Worm (Caenorhabditis elegans) whole organism, late embryonic: Measurements from ENCODE around the gene C09F12.2.
A peak's percentile ranks its signal among the peaks of the same experiment; 100 is the strongest.

Source experiments
- C08G9.2 ChIP-seq: sonication (generic microtip); optimal IDR thresholded peaks from 2 replicates; lab custom pipeline; 2016; ENCODE audit warnings: mild to moderate bottlenecking, missing genetic modification characterization, moderate library complexity, missing compliant biosample characterization
- C38D4.7 ChIP-seq: fragments of 200-800 bp; sonication (Bioruptor generic); optimal IDR thresholded peaks from 2 replicates; lab custom pipeline; 2018; ENCODE audit warnings: mild to moderate bottlenecking, missing genetic modification characterization, moderate library complexity, missing compliant biosample characterization
- K09A11.1 ChIP-seq: sonication (generic microtip); optimal IDR thresholded peaks from 2 replicates; lab custom pipeline; 2017; ENCODE audit warnings: antibody characterized with exemption, mild to moderate bottlenecking, missing genetic modification characterization, missing compliant biosample characterization; ENCODE audit not compliant: insufficient read depth
- ahr-1 ChIP-seq: sonication (generic microtip); optimal IDR thresholded peaks from 2 replicates; lab custom pipeline; 2016; ENCODE audit warnings: missing genetic modification characterization, missing compliant biosample characterization
- ceh-24 ChIP-seq: sonication (generic microtip); optimal IDR thresholded peaks from 2 replicates; lab custom pipeline; 2016; ENCODE audit warnings: mild to moderate bottlenecking, missing genetic modification characterization, missing compliant biosample characterization
- ceh-30 ChIP-seq: fragments of 150-350 bp; optimal IDR thresholded peaks from 2 replicates; lab custom pipeline; 2014; ENCODE audit warnings: missing biosample characterization, missing genetic modification characterization
- ceh-34 ChIP-seq: sonication (generic microtip); optimal IDR thresholded peaks from 2 replicates; lab custom pipeline; 2016; ENCODE audit warnings: mild to moderate bottlenecking, missing genetic modification characterization, missing compliant biosample characterization
- ceh-45 ChIP-seq: fragments of 200-800 bp; sonication (Bioruptor generic); IDR thresholded peaks from 2 replicates; pipeline ENCODE4 v1.3.6; 2022; ENCODE audit warnings: missing genetic modification reagents, missing genetic modification characterization, missing compliant biosample characterization
- ceh-6 ChIP-seq: fragments of 200-800 bp; sonication (Bioruptor generic); optimal IDR thresholded peaks from 2 replicates; lab custom pipeline; 2018; ENCODE audit warnings: mild to moderate bottlenecking, missing genetic modification characterization, missing compliant biosample characterization
- ceh-9 ChIP-seq: sonication (generic microtip); optimal IDR thresholded peaks from 2 replicates; lab custom pipeline; 2016; ENCODE audit warnings: mild to moderate bottlenecking, missing genetic modification characterization, inconsistent platforms, missing compliant biosample characterization
- che-1 ChIP-seq: sonication (generic microtip); optimal IDR thresholded peaks from 2 replicates; lab custom pipeline; 2016; ENCODE audit warnings: mild to moderate bottlenecking, missing genetic modification characterization, missing compliant biosample characterization
- dmd-4 ChIP-seq: sonication (generic microtip); optimal IDR thresholded peaks from 2 replicates; lab custom pipeline; 2016; ENCODE audit warnings: borderline replicate concordance, missing genetic modification characterization, missing compliant biosample characterization
- elt-2 ChIP-seq: sonication (generic microtip); optimal IDR thresholded peaks from 2 replicates; lab custom pipeline; 2016; ENCODE audit warnings: missing genetic modification reagents, missing genetic modification characterization, missing compliant biosample characterization
- ets-4 ChIP-seq: sonication (generic microtip); optimal IDR thresholded peaks from 2 replicates; lab custom pipeline; 2016; ENCODE audit warnings: missing genetic modification characterization, missing compliant biosample characterization
- eyg-1 ChIP-seq: sonication (generic microtip); optimal IDR thresholded peaks from 2 replicates; lab custom pipeline; 2016; ENCODE audit warnings: missing genotype, missing genetic modification characterization, missing compliant biosample characterization
- fkh-10 ChIP-seq: fragments of 150-350 bp; optimal IDR thresholded peaks from 2 replicates; lab custom pipeline; 2014; ENCODE audit warnings: missing biosample characterization, missing genetic modification reagents, missing genetic modification characterization
- gmeb-2 ChIP-seq: sonication (generic microtip); optimal IDR thresholded peaks from 2 replicates; lab custom pipeline; 2016; ENCODE audit warnings: missing genetic modification characterization, inconsistent platforms, missing compliant biosample characterization
- hlh-13 ChIP-seq: fragments of 200-800 bp; sonication (Bioruptor generic); optimal IDR thresholded peaks from 2 replicates; lab custom pipeline; 2018; ENCODE audit warnings: mild to moderate bottlenecking, missing genetic modification characterization, missing compliant biosample characterization
- hlh-6 ChIP-seq: sonication (generic microtip); optimal IDR thresholded peaks from 2 replicates; lab custom pipeline; 2016; ENCODE audit warnings: missing genotype, missing genetic modification characterization, missing compliant biosample characterization
- lin-11 ChIP-seq: fragments of 200-800 bp; sonication (Bioruptor generic); optimal IDR thresholded peaks from 2 replicates; lab custom pipeline; 2018; ENCODE audit warnings: mild to moderate bottlenecking, missing genetic modification characterization, missing compliant biosample characterization
- madf-2 ChIP-seq: sonication (generic microtip); optimal IDR thresholded peaks from 2 replicates; lab custom pipeline; 2017; ENCODE audit warnings: missing genetic modification characterization, missing compliant biosample characterization
- mec-3 ChIP-seq: sonication (generic microtip); optimal IDR thresholded peaks from 2 replicates; lab custom pipeline; 2016; ENCODE audit warnings: borderline replicate concordance, missing genetic modification characterization, missing compliant biosample characterization
- nfya-1 ChIP-seq: sonication (generic microtip); optimal IDR thresholded peaks from 2 replicates; lab custom pipeline; 2017; ENCODE audit warnings: missing genetic modification characterization, mild to moderate bottlenecking, missing compliant biosample characterization, antibody characterized with exemption, moderate library complexity
- nhr-232 ChIP-seq: sonication (generic microtip); optimal IDR thresholded peaks from 2 replicates; lab custom pipeline; 2016; ENCODE audit warnings: missing genetic modification characterization, missing compliant biosample characterization
- odd-2 ChIP-seq: sonication (generic microtip); optimal IDR thresholded peaks from 2 replicates; lab custom pipeline; 2017; ENCODE audit warnings: antibody characterized with exemption, mild to moderate bottlenecking, missing genetic modification characterization, missing compliant biosample characterization
- pag-3 ChIP-seq: sonication (generic microtip); optimal IDR thresholded peaks from 2 replicates; lab custom pipeline; 2016; ENCODE audit warnings: missing compliant biosample characterization, missing genetic modification characterization, borderline replicate concordance
- pros-1 ChIP-seq: fragments of 150-350 bp; optimal IDR thresholded peaks from 2 replicates; lab custom pipeline; 2014; ENCODE audit warnings: missing biosample characterization, missing genetic modification reagents, missing genetic modification characterization
- sox-4 ChIP-seq: sonication (generic microtip); optimal IDR thresholded peaks from 2 replicates; lab custom pipeline; 2017; ENCODE audit warnings: mild to moderate bottlenecking, missing genetic modification characterization, inconsistent platforms, missing compliant biosample characterization
- tbx-7 ChIP-seq: sonication (generic microtip); optimal IDR thresholded peaks from 2 replicates; lab custom pipeline; 2016; ENCODE audit warnings: missing genotype, missing genetic modification characterization, missing compliant biosample characterization
- unc-55 ChIP-seq: sonication (generic microtip); optimal IDR thresholded peaks from 2 replicates; lab custom pipeline; 2017; ENCODE audit warnings: missing biosample characterization, missing genetic modification reagents, missing genetic modification characterization
- zip-5 ChIP-seq: sonication (generic microtip); optimal IDR thresholded peaks from 2 replicates; lab custom pipeline; 2016; ENCODE audit warnings: missing genetic modification characterization, missing compliant biosample characterization
- ztf-16 ChIP-seq: sonication (generic microtip); optimal IDR thresholded peaks from 2 replicates; lab custom pipeline; 2017; ENCODE audit warnings: missing genetic modification characterization, missing compliant biosample characterization

C09F12.2 gene

DNA sequence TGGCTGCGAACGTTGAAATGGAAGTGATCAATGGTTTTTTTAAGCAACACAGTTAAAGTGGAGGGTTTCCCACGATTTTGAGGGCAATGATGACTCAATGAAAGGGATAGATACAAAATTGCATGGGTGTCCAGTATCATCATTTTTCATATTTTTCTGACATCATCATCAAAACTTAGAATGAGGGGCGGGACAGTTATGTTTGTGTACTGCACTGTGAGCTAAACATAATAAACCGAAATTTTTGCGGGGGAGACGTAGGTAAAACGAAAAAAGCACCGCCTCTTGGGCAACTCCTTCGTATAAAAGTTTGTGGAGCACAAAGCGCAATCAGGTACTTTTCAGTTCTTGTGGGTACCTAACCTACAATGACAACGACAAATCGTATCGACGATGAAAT is at the start of gene C09F12.2:
TSS of gene C09F12.2 (plus strand) at position 301 of the 400 bp plus-strand sequence.
- TF ChIP-seq ahr-1 (tag; lab: Kevin White, UChicago) (no peak), nhr-232 (tag; lab: Kevin White, UChicago) (no peak), zip-5 (tag; lab: Kevin White, UChicago) (no peak), gmeb-2 (no peak), eyg-1 (tag; lab: Kevin White, UChicago) (no peak)

DNA sequence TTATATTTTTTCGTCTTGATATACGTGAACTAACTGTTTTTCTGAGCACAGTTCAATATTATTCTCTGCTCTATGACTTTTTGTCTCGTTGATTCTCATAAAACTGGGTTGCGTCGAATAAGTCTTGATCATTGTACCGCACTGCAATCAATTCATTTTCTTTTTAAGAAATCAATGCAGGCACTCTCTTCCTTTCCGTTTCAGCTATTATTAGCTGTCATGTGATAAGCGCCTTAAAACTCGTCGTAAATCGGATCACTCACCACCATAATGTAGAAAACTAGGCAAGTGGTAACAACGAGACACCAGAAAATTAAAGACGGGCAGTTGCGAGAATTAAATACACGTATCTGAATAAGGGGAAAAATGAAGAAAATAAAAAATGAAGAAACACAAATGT is 46.3 kb upstream of the C09F12.2 start:
- no peak for TF ChIP-seq che-1 (tag; lab: Kevin White, UChicago)
- no peak for TF ChIP-seq K09A11.1
- no peak for TF ChIP-seq tbx-7 (tag; lab: Kevin White, UChicago)
- TF ChIP-seq hlh-6 (tag; lab: Kevin White, UChicago) = no peak
- no peak for TF ChIP-seq C38D4.7
- no peak for TF ChIP-seq dmd-4 (tag; lab: Kevin White, UChicago)
- no peak for TF ChIP-seq lin-11 (tag; lab: Kevin White, UChicago)
- TF ChIP-seq ceh-6 (GFP tag; lab: Kevin White, UChicago) = no peak
- no peak for TF ChIP-seq ztf-16
- TF ChIP-seq nfya-1 (tag; lab: Kevin White, UChicago) = no peak
- no peak for TF ChIP-seq elt-2 (tag; lab: Kevin White, UChicago)
- TF ChIP-seq, all 69 proteins: peak for 0

- TF ChIP-seq elt-2 (tag; lab: Kevin White, UChicago) = peak; percentile 31
- TF ChIP-seq ceh-45 = no peak
- no peak for TF ChIP-seq madf-2
Observed at ce11 chrX:11008052-11008451, 45.7 kb upstream of the C09F12.2 start, which contains the start of gene del-5. Gene del-5, minus strand, starts transcription at chrX:11008181.

ce11 chrX:11008954-11009353 is 44.8 kb upstream of the C09F12.2 start, which contains the start of gene ttr-31:
Gene ttr-31, minus strand, starts transcription at chrX:11009054.
- TF ChIP-seq ceh-34 (tag; lab: Kevin White, UChicago) (no peak), odd-2 (tag; lab: Kevin White, UChicago) (no peak), zip-5 (tag; lab: Kevin White, UChicago) (no peak), nhr-232 (tag; lab: Kevin White, UChicago) (no peak), ztf-16 (no peak), C38D4.7 (no peak), sox-4 (tag; lab: Kevin White, UChicago) (no peak), ceh-24 (tag; lab: Kevin White, UChicago) (no peak), fkh-10 (GFP tag; lab: Kevin White, UChicago) (no peak), lin-11 (tag; lab: Kevin White, UChicago) (no peak), mec-3 (no peak), pag-3 (tag; lab: Kevin White, UChicago) (no peak), unc-55 (no peak), ceh-30 (tag; lab: Kevin White, UChicago) (no peak), C08G9.2 (no peak), ets-4 (tag; lab: Kevin White, UChicago) (no peak), hlh-13 (GFP tag; lab: Kevin White, UChicago) (no peak), hlh-6 (tag; lab: Kevin White, UChicago) (no peak), madf-2 (no peak)

- TF ChIP-seq nfya-1 (tag; lab: Kevin White, UChicago) (no peak), ceh-9 (tag; lab: Kevin White, UChicago) (no peak), ztf-16 (no peak)
- TF ChIP-seq, all 69 proteins: peak for 0
Observed at ce11 chrX:11010565-11010964, 43.1 kb upstream of the C09F12.2 start, which contains the start of gene F58A3.4. Gene F58A3.4, minus strand, starts transcription at chrX:11010665.

- no peak for TF ChIP-seq pros-1 (tag; lab: Kevin White, UChicago)
Observed at ce11 chrX:11012337-11012736, 41.4 kb upstream of the C09F12.2 start, which contains the start of gene F58A3.3. Gene F58A3.3, plus strand, starts transcription at chrX:11012637.
